Fruit fly (Drosophila melanogaster) whole organism, embryonic: ENCODE measurements around the gene MBD-like.

ENCODE experiments used
- CG10209 ChIP-seq: fragments of 200-800 bp; sonication (Bioruptor generic); optimal IDR thresholded peaks from 3 replicates; lab custom pipeline; 2017; ENCODE audit warnings: missing biosample characterization, mild to moderate bottlenecking, missing genetic modification characterization, missing genetic modification reagents
- CG10267 ChIP-seq: fragments of 200-800 bp; sonication (Bioruptor generic); optimal IDR thresholded peaks from 2 replicates; lab custom pipeline; 2018; ENCODE audit warnings: missing biosample characterization, mild to moderate bottlenecking, missing genetic modification characterization, moderate library complexity
- CG10462 ChIP-seq: fragments of 200-800 bp; sonication (Bioruptor generic); optimal IDR thresholded peaks from 2 replicates; lab custom pipeline; 2016; ENCODE audit warnings: missing biosample characterization, missing genetic modification characterization
- CG10565 ChIP-seq: fragments of 200-800 bp; sonication (Bioruptor generic); optimal IDR thresholded peaks from 3 replicates; lab custom pipeline; 2016; ENCODE audit warnings: missing biosample characterization, mild to moderate bottlenecking, missing genetic modification characterization
- CG11093 ChIP-seq: fragments of 200-800 bp; sonication (Bioruptor generic); IDR thresholded peaks from 3 replicates; pipeline ENCODE4 v1.3.6; 2022; ENCODE audit warnings: missing biosample characterization, missing genetic modification characterization
- CG11398 ChIP-seq: fragments of 200-800 bp; sonication (Bioruptor generic); optimal IDR thresholded peaks from 2 replicates; lab custom pipeline; 2016; ENCODE audit warnings: missing biosample characterization, missing genetic modification characterization
- CG11695 ChIP-seq: fragments of 200-800 bp; sonication (Bioruptor generic); IDR thresholded peaks from 3 replicates; pipeline ENCODE4 v1.3.6; 2022; ENCODE audit warnings: missing biosample characterization, missing genetic modification characterization
- CG1233 ChIP-seq: fragments of 200-800 bp; sonication (Bioruptor generic); optimal IDR thresholded peaks from 4 replicates; lab custom pipeline; 2018; ENCODE audit warnings: missing biosample characterization, mild to moderate bottlenecking, missing genetic modification characterization
- CG14710 ChIP-seq: fragments of 200-800 bp; sonication (Bioruptor generic); optimal IDR thresholded peaks from 3 replicates; lab custom pipeline; 2019; ENCODE audit warnings: missing biosample characterization, mild to moderate bottlenecking, missing genetic modification characterization, moderate library complexity
- CG15011 ChIP-seq: fragments of 200-800 bp; sonication (Bioruptor generic); optimal IDR thresholded peaks from 3 replicates; lab custom pipeline; 2018; ENCODE audit warnings: missing biosample characterization, mild to moderate bottlenecking, missing genetic modification characterization
- CG1529 ChIP-seq: fragments of 200-800 bp; sonication (Bioruptor generic); optimal IDR thresholded peaks from 3 replicates; lab custom pipeline; 2018; ENCODE audit warnings: missing biosample characterization, missing genetic modification characterization
- CG15696 ChIP-seq: fragments of 200-800 bp; sonication (Bioruptor generic); optimal IDR thresholded peaks from 2 replicates; lab custom pipeline; 2019; ENCODE audit warnings: missing biosample characterization, mild to moderate bottlenecking, missing genetic modification characterization, moderate library complexity
- CG16863 ChIP-seq: fragments of 200-800 bp; sonication (Bioruptor generic); optimal IDR thresholded peaks from 3 replicates; lab custom pipeline; 2016; ENCODE audit warnings: missing biosample characterization, missing genetic modification characterization
- CG17385 ChIP-seq: fragments of 200-800 bp; sonication (Bioruptor generic); optimal IDR thresholded peaks from 3 replicates; lab custom pipeline; 2018; ENCODE audit warnings: missing biosample characterization, mild to moderate bottlenecking, missing genetic modification characterization
- CG17912 ChIP-seq: fragments of 200-800 bp; sonication (Bioruptor generic); optimal IDR thresholded peaks from 2 replicates; lab custom pipeline; 2018; ENCODE audit warnings: missing biosample characterization, mild to moderate bottlenecking, missing genetic modification characterization
- CG3407 ChIP-seq: fragments of 200-800 bp; sonication (Bioruptor generic); optimal IDR thresholded peaks from 2 replicates; lab custom pipeline; 2018; ENCODE audit warnings: missing biosample characterization, mild to moderate bottlenecking, missing genetic modification characterization
- CG4282 ChIP-seq: fragments of 200-800 bp; sonication (Bioruptor generic); optimal IDR thresholded peaks from 2 replicates; lab custom pipeline; 2016; ENCODE audit warnings: missing biosample characterization, missing genetic modification characterization
- CG7271 ChIP-seq: fragments of 200-800 bp; sonication (Bioruptor generic); optimal IDR thresholded peaks from 2 replicates; lab custom pipeline; 2018; ENCODE audit warnings: missing biosample characterization, mild to moderate bottlenecking, missing genetic modification characterization, moderate library complexity
- CG7963 ChIP-seq: fragments of 200-800 bp; sonication (Bioruptor generic); IDR thresholded peaks from 3 replicates; pipeline ENCODE4 v1.3.6; 2022; ENCODE audit warnings: missing biosample characterization, missing genetic modification characterization; ENCODE audit not compliant: partially characterized antibody
- CG8924 ChIP-seq: fragments of 200-800 bp; optimal IDR thresholded peaks from 3 replicates; lab custom pipeline; 2019; ENCODE audit warnings: missing biosample characterization, mild to moderate bottlenecking, missing genetic modification characterization, moderate library complexity
- CG9437 ChIP-seq: fragments of 200-800 bp; sonication (Bioruptor generic); optimal IDR thresholded peaks from 2 replicates; lab custom pipeline; 2018; ENCODE audit warnings: missing biosample characterization, mild to moderate bottlenecking, missing genetic modification characterization
- D ChIP-seq, 2 experiments: fragments of 200-800 bp in 1 of 2; fragments of >200 bp in 1 of 2; sonication (Bioruptor generic) in 1 of 2; optimal IDR thresholded peaks; 2 replicates in 1 of 2; 3 replicates in 1 of 2; lab custom pipeline; 2017; ENCODE audit warnings: mild to moderate bottlenecking in 1 of 2, missing biosample characterization in 1 of 2, missing genetic modification characterization in 1 of 2, missing genetic modification reagents in 1 of 2
- Doc2 ChIP-seq: fragments of 200-800 bp; sonication (Bioruptor generic); IDR thresholded peaks from 2 replicates; pipeline ENCODE4 v1.3.6; 2022; ENCODE audit warnings: missing biosample characterization, missing genetic modification characterization
- Ets97D ChIP-seq: fragments of 200-800 bp; sonication (Bioruptor generic); optimal IDR thresholded peaks from 3 replicates; lab custom pipeline; 2016; ENCODE audit warnings: missing biosample characterization, missing genetic modification characterization
- Hr78 ChIP-seq, 2 experiments: fragments of 200-800 bp in 1 of 2; fragments of >200 bp in 1 of 2; sonication (Bioruptor generic) in 1 of 2; optimal IDR thresholded peaks; 2 replicates each; lab custom pipeline; 2017 to 2019; ENCODE audit warnings: missing biosample characterization in 2 of 2, missing genetic modification characterization in 2 of 2, mild to moderate bottlenecking in 1 of 2, moderate library complexity in 1 of 2
- Nf-YC ChIP-seq: fragments of 200-800 bp; optimal IDR thresholded peaks from 3 replicates; lab custom pipeline; 2019; ENCODE audit warnings: missing biosample characterization, mild to moderate bottlenecking, missing genetic modification characterization, moderate library complexity
- Sin3A ChIP-seq: fragments of >200 bp; optimal IDR thresholded peaks from 2 replicates; lab custom pipeline; 2018
- Sox100B ChIP-seq: fragments of 200-800 bp; sonication (Bioruptor generic); optimal IDR thresholded peaks from 3 replicates; lab custom pipeline; 2018; ENCODE audit warnings: missing biosample characterization, mild to moderate bottlenecking, missing genetic modification characterization
- TFAM ChIP-seq: fragments of 200-800 bp; sonication (Bioruptor generic); optimal IDR thresholded peaks from 2 replicates; lab custom pipeline; 2017; ENCODE audit warnings: missing biosample characterization, missing genetic modification characterization, inconsistent platforms
- bbx ChIP-seq: fragments of 200-800 bp; sonication (Bioruptor generic); IDR thresholded peaks from 2 replicates; pipeline ENCODE4 v1.3.6; 2022; ENCODE audit warnings: missing biosample characterization, missing genetic modification characterization; ENCODE audit not compliant: partially characterized antibody
- cwo ChIP-seq: fragments of 200-800 bp; sonication (Bioruptor generic); optimal IDR thresholded peaks from 3 replicates; lab custom pipeline; 2017; ENCODE audit warnings: missing biosample characterization, missing genetic modification characterization, mild to moderate bottlenecking, moderate library complexity, missing genetic modification reagents
- danr ChIP-seq: fragments of 200-800 bp; sonication (Bioruptor generic); IDR thresholded peaks from 2 replicates; pipeline ENCODE4 v1.3.6; 2022; ENCODE audit warnings: missing biosample characterization, missing genetic modification characterization
- hkb ChIP-seq, 2 experiments: fragments of 200-800 bp in 1 of 2; fragments of >200 bp in 1 of 2; sonication (Bioruptor generic) in 1 of 2; IDR thresholded peaks in 1 of 2; optimal IDR thresholded peaks in 1 of 2; 2 replicates each; pipeline versions ENCODE4 v1.3.6 to Lab custom; 2017 to 2022; ENCODE audit warnings: missing biosample characterization in 1 of 2, missing genetic modification characterization in 1 of 2
- lmd ChIP-seq: fragments of 200-800 bp; sonication (Bioruptor generic); IDR thresholded peaks from 2 replicates; pipeline ENCODE4 v1.3.6; 2022; ENCODE audit warnings: missing biosample characterization, missing genetic modification characterization
- lola ChIP-seq, 3 experiments: fragments of >200 bp in 2 of 3; fragments of 200-800 bp in 1 of 3; sonication (Bioruptor generic) in 1 of 3; optimal IDR thresholded peaks; 2 replicates each; lab custom pipeline; 2017 to 2019; ENCODE audit warnings: missing biosample characterization in 3 of 3, missing genetic modification characterization in 3 of 3, mild to moderate bottlenecking in 1 of 3, moderate library complexity in 1 of 3
- p53 ChIP-seq: fragments of 200-800 bp; sonication (Bioruptor generic); optimal IDR thresholded peaks from 2 replicates; lab custom pipeline; 2016; ENCODE audit warnings: missing biosample characterization, missing genetic modification characterization
- peb ChIP-seq: fragments of 200-800 bp; sonication (Bioruptor generic); IDR thresholded peaks from 2 replicates; pipeline ENCODE4 v1.3.6; 2022; ENCODE audit warnings: missing biosample characterization, missing genetic modification characterization
- pfk ChIP-seq: fragments of 200-800 bp; sonication (Bioruptor generic); optimal IDR thresholded peaks from 2 replicates; lab custom pipeline; 2018; ENCODE audit warnings: missing biosample characterization, mild to moderate bottlenecking, missing genetic modification characterization, moderate library complexity
- psq ChIP-seq: fragments of 200-800 bp; sonication (Bioruptor generic); optimal IDR thresholded peaks from 2 replicates; lab custom pipeline; 2017; ENCODE audit warnings: missing biosample characterization, missing genetic modification characterization
- pzg ChIP-seq: fragments of 200-800 bp; sonication (Bioruptor generic); optimal IDR thresholded peaks from 3 replicates; lab custom pipeline; 2018; ENCODE audit warnings: missing biosample characterization, mild to moderate bottlenecking, missing genetic modification characterization, moderate library complexity
- rib ChIP-seq: fragments of 200-800 bp; sonication (Bioruptor generic); IDR thresholded peaks from 2 replicates; pipeline ENCODE4 v1.3.6; 2022; ENCODE audit warnings: missing biosample characterization, missing genetic modification characterization
- ro ChIP-seq: fragments of 200-800 bp; sonication (Bioruptor generic); IDR thresholded peaks from 2 replicates; pipeline ENCODE4 v1.3.6; 2022; ENCODE audit warnings: missing biosample characterization, missing genetic modification characterization
- run ChIP-seq: fragments of 200-800 bp; sonication (Bioruptor generic); optimal IDR thresholded peaks from 3 replicates; lab custom pipeline; 2018; ENCODE audit warnings: missing biosample characterization, mild to moderate bottlenecking, missing genetic modification characterization
- stc ChIP-seq: fragments of 200-800 bp; sonication (Bioruptor generic); IDR thresholded peaks from 2 replicates; pipeline ENCODE4 v1.3.6; 2022; ENCODE audit warnings: missing biosample characterization, missing genetic modification characterization
- tgo ChIP-seq: fragments of 200-800 bp; sonication (Bioruptor generic); IDR thresholded peaks from 3 replicates; pipeline ENCODE4 v1.3.6; 2022; ENCODE audit warnings: missing biosample characterization, missing genetic modification characterization
- vnd ChIP-seq: fragments of 200-800 bp; sonication (Bioruptor generic); IDR thresholded peaks from 3 replicates; pipeline ENCODE4 v1.3.6; 2022; ENCODE audit warnings: missing biosample characterization, missing genetic modification characterization; ENCODE audit not compliant: partially characterized antibody

The MBD-like gene

DNA sequence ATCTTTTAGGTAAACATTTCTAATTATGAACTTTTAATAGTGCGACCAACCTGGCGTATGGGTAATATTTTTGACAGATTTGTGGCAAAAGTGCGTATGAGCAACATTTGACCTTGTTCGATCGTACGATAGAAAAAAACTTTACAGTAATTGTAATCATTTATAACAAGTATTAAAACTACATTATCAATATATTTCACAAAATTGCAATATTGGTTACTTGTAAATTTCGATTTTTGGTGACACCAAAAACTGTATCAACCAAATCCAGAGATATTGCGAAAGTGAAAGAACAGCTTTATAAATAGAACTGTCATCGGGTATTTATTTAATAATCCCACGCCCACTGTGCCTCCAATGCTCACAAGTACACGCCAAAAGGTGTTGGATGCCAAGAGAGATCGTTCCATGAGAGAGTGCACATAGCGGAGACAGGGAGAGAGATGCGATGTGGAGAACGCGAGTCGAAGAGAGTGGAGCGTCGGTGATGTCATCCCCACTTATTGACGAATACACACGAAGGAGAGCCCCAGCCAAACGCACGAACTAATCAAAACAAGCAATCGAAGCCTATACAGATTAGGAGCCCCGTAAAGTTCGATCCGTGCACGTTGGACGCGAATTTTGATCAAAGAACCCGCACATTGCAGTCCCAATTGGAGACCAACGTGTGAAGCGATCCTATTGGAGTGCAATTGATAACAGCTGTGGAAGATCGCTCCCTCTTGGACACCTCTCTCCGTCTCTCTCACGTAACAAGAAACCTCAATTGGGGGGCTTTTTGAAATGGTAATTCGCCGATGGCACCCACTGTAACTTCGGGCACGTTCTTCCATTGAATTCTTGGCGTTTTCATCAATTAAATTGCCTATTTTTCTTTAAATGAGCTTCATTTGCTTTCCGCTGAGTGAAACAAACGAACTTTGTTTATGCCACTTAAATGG lies 26.1 kb upstream of the MBD-like start (continued):
- peak; percentile 74 for TF ChIP-seq Ets97D
- TF ChIP-seq CG1529 (GFP tag; lab: Kevin White, UChicago) = peak; percentile 96
- TF ChIP-seq CG15696 (tag; lab: Kevin White, UChicago) = peak; percentile 71
- TF ChIP-seq run (tag; lab: Kevin White, UChicago) = peak; percentile 93
- TF ChIP-seq rib (GFP tag; lab: Robert Waterston, UW) = no peak; the same call in 1 of the 2 replicates
- peak; percentile 47; the same call in 1 of the 2 replicates for TF ChIP-seq peb (GFP tag; lab: Robert Waterston, UW)
- peak; percentile 17 for TF ChIP-seq pzg (GFP tag; lab: Kevin White, UChicago)
- peak; percentile 84 for TF ChIP-seq CG11398 (GFP tag; lab: Kevin White, UChicago)
- TF ChIP-seq CG9437 (GFP tag; lab: Kevin White, UChicago) = peak; percentile 95
- peak; percentile 86 for TF ChIP-seq CG10462
- peak; percentile 75 for TF ChIP-seq CG17912 (GFP tag; lab: Kevin White, UChicago)
- peak; percentile 94 for TF ChIP-seq lmd
- TF ChIP-seq CG11695 (GFP tag; lab: Robert Waterston, UW) = peak; percentile 94
- peak; percentile 27 for TF ChIP-seq pfk (GFP tag; lab: Kevin White, UChicago)
- TF ChIP-seq Sin3A (lab: Kevin White, UChicago) = no peak
- TF ChIP-seq Nf-YC (tag; lab: Kevin White, UChicago) = peak; percentile 92
- peak; percentile 63 for TF ChIP-seq CG10565 (GFP tag; lab: Kevin White, UChicago)
- TF ChIP-seq CG8924 (tag; lab: Kevin White, UChicago) = peak; percentile 98
- TF ChIP-seq D (optimal IDR thresholded peaks at IDR 0.05; lab: Kevin White, UChicago) = no peak
- TF ChIP-seq D (GFP tag; optimal IDR thresholded peaks at IDR 0.05; lab: Kevin White, UChicago) = peak; percentile 98
- TF ChIP-seq CG3407 (GFP tag; lab: Kevin White, UChicago) = peak; percentile 89
- TF ChIP-seq CG10209 (GFP tag; lab: Kevin White, UChicago) = peak; percentile 97
- peak; percentile 98 for TF ChIP-seq CG15011 (GFP tag; lab: Kevin White, UChicago)
- peak; percentile 82; the same call in 1 of the 2 replicates for TF ChIP-seq ro (GFP tag; lab: Robert Waterston, UW)
- TF ChIP-seq CG14710 = peak; percentile 95
- TF ChIP-seq lola (GFP tag; optimal IDR thresholded peaks at IDR 0.05; lab: Kevin White, UChicago) = peak in 1 of 3 experiments; percentile 95
- peak in 1 of 2 experiments; percentile 94 for TF ChIP-seq Hr78 (GFP tag; optimal IDR thresholded peaks at IDR 0.05; lab: Kevin White, UChicago)
- TF ChIP-seq CG1233 (GFP tag; lab: Kevin White, UChicago) = peak; percentile 96
- peak; percentile 69 for TF ChIP-seq TFAM (GFP tag; lab: Kevin White, UChicago)
- TF ChIP-seq vnd (GFP tag; lab: Robert Waterston, UW) = 0 out of 3 replicates have a peak, but pooled peaks have one; percentile 28
- peak; percentile 92 for TF ChIP-seq danr (GFP tag; lab: Robert Waterston, UW)
- TF ChIP-seq CG4282 (GFP tag; lab: Kevin White, UChicago) = peak; percentile 78
- peak; percentile 72 for TF ChIP-seq Doc2
- TF ChIP-seq Sox100B (GFP tag; lab: Kevin White, UChicago) = peak; percentile 99
- 0 out of 3 replicates have a peak, but pooled peaks have one; percentile 17 for TF ChIP-seq CG7963 (GFP tag; lab: Robert Waterston, UW)
- TF ChIP-seq bbx = no peak; the same call in 1 of the 2 replicates
- peak; percentile 90 for TF ChIP-seq CG16863
- TF ChIP-seq CG10267 (tag; lab: Kevin White, UChicago) = peak; percentile 92
- peak; percentile 95 for TF ChIP-seq cwo (GFP tag; lab: Kevin White, UChicago)
- no peak for TF ChIP-seq hkb (optimal IDR thresholded peaks at IDR 0.05; lab: Kevin White, UChicago)
- peak; percentile 89 for TF ChIP-seq hkb (GFP tag; IDR thresholded peaks at IDR 0.05; lab: Robert Waterston, UW)
- peak; percentile 74 for TF ChIP-seq stc (GFP tag; lab: Robert Waterston, UW)
- peak; percentile 87 for TF ChIP-seq CG11093 (GFP tag; lab: Robert Waterston, UW)
- peak; percentile 92 for TF ChIP-seq tgo (GFP tag; lab: Robert Waterston, UW)
- TF ChIP-seq psq (GFP tag; lab: Kevin White, UChicago) = peak; percentile 65
- TF ChIP-seq CG17385 = peak; percentile 93
- peak; percentile 72 for TF ChIP-seq p53 (GFP tag; lab: Kevin White, UChicago)
- peak; percentile 46 for TF ChIP-seq CG7271 (tag; lab: Kevin White, UChicago)
